Worm (Caenorhabditis elegans): Measurements from ENCODE around the gene D2024.18.

Gene D2024.18

DNA sequence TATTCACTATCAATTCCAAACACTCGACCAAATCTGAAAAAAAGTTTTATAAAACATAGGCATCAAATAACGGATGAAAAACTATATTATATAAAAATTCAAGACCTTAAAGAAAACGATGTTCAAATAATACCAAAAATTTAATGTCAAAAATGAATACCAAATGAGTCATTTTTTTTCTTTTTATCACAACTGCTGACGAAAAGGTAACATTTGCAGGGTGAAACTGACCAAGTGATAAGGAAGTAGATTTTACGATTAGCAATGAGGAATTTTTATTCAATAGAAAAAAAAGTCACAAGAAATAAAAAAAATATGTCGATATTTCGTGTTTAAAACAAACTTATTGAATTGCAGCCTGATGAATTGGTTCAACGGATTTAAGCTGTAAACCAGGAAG lies 35.6 kb downstream of the D2024.18 start, which contains the start of gene C06E4.8:
Gene C06E4.8 (minus strand): TSS at position 37 of the 400 bp plus-strand sequence.
- TF ChIP-seq hlh-6 (tag; optimal IDR thresholded peaks at IDR 0.05) (no peak), tbx-7 (tag; optimal IDR thresholded peaks at IDR 0.05) (no peak), gmeb-2 (tag; optimal IDR thresholded peaks at IDR 0.05) (no peak), hlh-15 (tag; optimal IDR thresholded peaks at IDR 0.05) (no peak), ceh-22 (tag; optimal IDR thresholded peaks at IDR 0.05) (no peak), nhr-232 (tag; optimal IDR thresholded peaks at IDR 0.05) (no peak), unc-3 (GFP tag; conservative IDR thresholded peaks at IDR 0.05) (no peak), unc-3 (tag; optimal IDR thresholded peaks at IDR 0.05) (no peak), madf-2 (tag; optimal IDR thresholded peaks at IDR 0.05) (no peak), sox-4 (tag; optimal IDR thresholded peaks at IDR 0.05) (no peak), ceh-6 (GFP tag; optimal IDR thresholded peaks at IDR 0.05) (no peak), ceh-31 (tag; optimal IDR thresholded peaks at IDR 0.05) (no peak), K02D7.2 (tag; optimal IDR thresholded peaks at IDR 0.05) (no peak), ceh-30 (tag; optimal IDR thresholded peaks at IDR 0.05) (no peak), fkh-10 (GFP tag; optimal IDR thresholded peaks at IDR 0.05) (no peak), lim-6 (tag; optimal IDR thresholded peaks at IDR 0.05) (no peak), ceh-45 (GFP tag; IDR thresholded peaks at IDR 0.05) (no peak), pag-3 (tag; optimal IDR thresholded peaks at IDR 0.05; ENCODE audit: borderline replicate concordance) (no peak), lin-11 (tag; optimal IDR thresholded peaks at IDR 0.05) (no peak)

DNA sequence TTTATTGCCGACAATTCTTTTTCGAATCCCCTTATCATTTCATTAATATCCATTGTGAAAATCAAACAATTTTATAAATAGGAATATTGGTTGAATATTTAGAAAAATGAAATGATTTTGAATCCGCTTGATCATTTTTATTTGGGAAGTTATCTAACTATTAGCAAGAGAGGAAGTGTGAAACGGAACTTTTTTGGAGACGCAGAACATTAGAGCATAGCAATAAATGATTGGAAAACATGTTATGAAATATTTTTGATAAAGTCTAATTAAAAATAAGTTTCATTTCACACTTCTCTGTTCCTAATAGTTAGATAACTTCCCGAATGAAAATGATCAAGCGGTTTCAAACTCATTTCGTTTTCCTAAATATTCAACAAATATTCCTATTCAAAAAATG lies 37.2 kb downstream of the D2024.18 start, which contains the start of gene F42C5.3:
Gene F42C5.3 (minus strand): TSS at position 101 of the 400 bp plus-strand sequence.
- no peak for TF ChIP-seq hlh-8 (tag; optimal IDR thresholded peaks at IDR 0.05)
- no peak for TF ChIP-seq hlh-13 (GFP tag; optimal IDR thresholded peaks at IDR 0.05)
- TF ChIP-seq K02D7.2 (tag; optimal IDR thresholded peaks at IDR 0.05): no peak
- TF ChIP-seq C38D4.7 (GFP tag; optimal IDR thresholded peaks at IDR 0.05): no peak
- TF ChIP-seq T23F11.4 (GFP tag; optimal IDR thresholded peaks at IDR 0.05): no peak
- TF ChIP-seq ceh-9 (tag; optimal IDR thresholded peaks at IDR 0.05): no peak
- TF ChIP-seq hlh-30 (tag; optimal IDR thresholded peaks at IDR 0.05; ENCODE audit: insufficient read depth): no peak

DNA sequence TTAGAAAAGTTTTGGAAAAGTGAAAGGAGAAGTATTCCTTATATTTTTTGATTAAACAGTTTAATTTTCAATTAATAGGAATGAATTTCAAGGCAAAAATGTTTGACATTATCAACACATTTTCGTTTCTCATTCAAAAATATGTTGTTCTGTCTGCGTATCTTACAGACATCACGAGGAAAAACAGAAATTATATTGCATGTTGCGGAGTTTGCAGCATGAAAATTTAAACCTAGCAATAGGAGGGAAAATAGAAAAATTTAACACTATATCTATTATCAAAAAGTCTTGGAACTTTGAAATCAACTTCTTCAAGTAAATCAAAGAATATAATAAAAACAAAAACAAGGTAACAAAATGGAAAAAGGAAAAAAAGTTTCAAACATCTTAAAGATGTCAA lies 40.8 kb downstream of the D2024.18 start:
- TF ChIP-seq elt-4 (tag; optimal IDR thresholded peaks at IDR 0.05) (no peak), pax-1 (tag; optimal IDR thresholded peaks at IDR 0.05) (no peak), ceh-22 (tag; optimal IDR thresholded peaks at IDR 0.05) (no peak), K09A11.1 (tag; optimal IDR thresholded peaks at IDR 0.05; ENCODE audit: insufficient read depth) (no peak), che-1 (tag; optimal IDR thresholded peaks at IDR 0.05) (no peak), pqm-1 (tag; optimal IDR thresholded peaks at IDR 0.05) (no peak), unc-42 (tag; optimal IDR thresholded peaks at IDR 0.05) (no peak), madf-2 (tag; optimal IDR thresholded peaks at IDR 0.05) (no peak), ceh-9 (tag; optimal IDR thresholded peaks at IDR 0.05) (no peak), ref-2 (tag; optimal IDR thresholded peaks at IDR 0.05) (no peak), sox-2 (GFP tag; IDR thresholded peaks at IDR 0.05) (no peak), nfya-1 (tag; optimal IDR thresholded peaks at IDR 0.05) (no peak), ceh-14 (tag; optimal IDR thresholded peaks at IDR 0.05) (no peak), ceh-19 (GFP tag; optimal IDR thresholded peaks at IDR 0.05) (no peak), ahr-1 (tag; optimal IDR thresholded peaks at IDR 0.05) (no peak), fax-1 (tag; optimal IDR thresholded peaks at IDR 0.05) (no peak), sdc-2 (tag; optimal IDR thresholded peaks at IDR 0.05) (no peak), ceh-48 (tag; optimal IDR thresholded peaks at IDR 0.05) (no peak), eyg-1 (tag; optimal IDR thresholded peaks at IDR 0.05) (no peak)

Data from whole organism, late embryonic.